Worm (Caenorhabditis elegans) whole organism, early embryonic: ENCODE data around the gene Y39B6A.13.

Experiments
- B0310.2 ChIP-seq: sonication (generic microtip); optimal IDR thresholded peaks from 2 replicates; lab custom pipeline; 2016; ENCODE audit warnings: mild to moderate bottlenecking, missing genetic modification characterization, missing compliant biosample characterization
- F13C5.2 ChIP-seq: sonication (generic microtip); optimal IDR thresholded peaks from 2 replicates; lab custom pipeline; 2017; ENCODE audit warnings: mild to moderate bottlenecking, missing genetic modification characterization, inconsistent platforms, missing compliant biosample characterization
- aly-1 ChIP-seq: sonication (generic microtip); optimal IDR thresholded peaks from 2 replicates; lab custom pipeline; 2016; ENCODE audit warnings: missing genetic modification characterization, missing compliant biosample characterization
- ama-1 ChIP-seq: fragments of 150-350 bp; optimal IDR thresholded peaks from 2 replicates; lab custom pipeline; 2014
- ceh-13 ChIP-seq: fragments of 200-800 bp; sonication (Bioruptor generic); optimal IDR thresholded peaks from 2 replicates; lab custom pipeline; 2018; ENCODE audit warnings: mild to moderate bottlenecking, missing genetic modification characterization, missing compliant biosample characterization
- ceh-36 ChIP-seq: sonication (generic microtip); optimal IDR thresholded peaks from 2 replicates; lab custom pipeline; 2016; ENCODE audit warnings: missing genetic modification characterization, inconsistent platforms, missing compliant biosample characterization
- flt-1 ChIP-seq: fragments of 200-800 bp; sonication (Bioruptor generic); IDR thresholded peaks from 2 replicates; pipeline ENCODE4 v1.3.6; 2022; ENCODE audit warnings: missing genetic modification characterization, missing compliant biosample characterization
- hmbx-1 ChIP-seq: sonication (generic microtip); optimal IDR thresholded peaks from 2 replicates; lab custom pipeline; 2016; ENCODE audit warnings: mild to moderate bottlenecking, missing genetic modification characterization, missing compliant biosample characterization

DNA sequence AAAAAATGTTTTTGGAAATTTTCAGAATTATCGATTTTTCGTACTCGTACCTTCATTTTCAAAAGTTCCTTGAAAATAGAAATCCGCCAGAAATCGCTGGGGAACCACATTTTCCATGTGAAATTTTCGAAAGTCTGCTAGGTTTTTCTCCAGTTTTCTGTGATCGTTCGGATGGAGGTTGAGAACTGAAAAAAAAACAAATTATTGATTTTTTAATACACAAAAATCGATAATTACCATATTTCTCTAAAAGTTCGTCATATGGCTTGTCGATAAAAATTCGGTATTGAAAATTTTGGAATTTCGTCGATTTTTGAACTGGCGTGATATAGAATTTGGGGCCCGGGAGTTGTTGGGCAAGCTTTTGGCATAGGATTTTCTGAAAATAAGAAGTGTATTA is 42.4 kb downstream of the Y39B6A.13 start:
- no peak for TF ChIP-seq flt-1
- no peak for TF ChIP-seq ceh-36 (tag; lab: Kevin White, UChicago)
- TF ChIP-seq ceh-13 (GFP tag; lab: Kevin White, UChicago), result no peak
- no peak for TF ChIP-seq F13C5.2
- no peak for TF ChIP-seq hmbx-1 (tag; lab: Kevin White, UChicago)
- TF ChIP-seq B0310.2, result no peak
- no peak for TF ChIP-seq ama-1 (lab: Kevin White, UChicago)
- no peak for TF ChIP-seq aly-1
